Worm (Caenorhabditis elegans) whole organism, young adult: ENCODE measurements around the gene srx-32.

Source experiments
- D2030.7 ChIP-seq: fragments of 200-800 bp; sonication (Bioruptor generic); IDR thresholded peaks from 2 replicates; pipeline ENCODE4 v1.3.6; 2022; ENCODE audit warnings: missing genetic modification reagents, missing genetic modification characterization, missing compliant biosample characterization
- F23B12.7 ChIP-seq: sonication (generic microtip); optimal IDR thresholded peaks from 2 replicates; lab custom pipeline; 2017; ENCODE audit warnings: missing genetic modification characterization, mild to moderate bottlenecking, missing compliant biosample characterization, antibody characterized with exemption, moderate library complexity; ENCODE audit not compliant: insufficient read depth
- K12H6.12 ChIP-seq: fragments of 200-800 bp; sonication (Bioruptor generic); optimal IDR thresholded peaks from 2 replicates; lab custom pipeline; 2018; ENCODE audit warnings: mild to moderate bottlenecking, missing genetic modification characterization, missing compliant biosample characterization
- T26A5.8 ChIP-seq: sonication (generic microtip); optimal IDR thresholded peaks from 2 replicates; lab custom pipeline; 2016; ENCODE audit warnings: missing genetic modification characterization, missing compliant biosample characterization
- Y53F4B.3 ChIP-seq: fragments of 200-800 bp; sonication (Bioruptor generic); IDR thresholded peaks from 2 replicates; pipeline ENCODE4 v1.3.6; 2022; ENCODE audit warnings: missing genetic modification reagents, missing genetic modification characterization, missing compliant biosample characterization
- Y53G8AR.9 ChIP-seq: fragments of 200-800 bp; sonication (Bioruptor generic); conservative IDR thresholded peaks from 2 replicates; pipeline ENCODE4 v1.3.6; 2022; ENCODE audit warnings: missing genetic modification reagents, missing genetic modification characterization, missing compliant biosample characterization
- Y56A3A.18 ChIP-seq: fragments of 200-800 bp; sonication (Bioruptor generic); IDR thresholded peaks from 2 replicates; pipeline ENCODE4 v1.3.6; 2022; ENCODE audit warnings: missing genetic modification reagents, missing genetic modification characterization, missing compliant biosample characterization
- Y95B8A.8 ChIP-seq: fragments of 200-800 bp; sonication (Bioruptor generic); IDR thresholded peaks from 2 replicates; pipeline ENCODE4 v1.3.6; 2022; ENCODE audit warnings: missing genetic modification reagents, missing genetic modification characterization, missing compliant biosample characterization
- ZK185.1 ChIP-seq: sonication (generic microtip); optimal IDR thresholded peaks from 2 replicates; lab custom pipeline; 2016; ENCODE audit warnings: mild to moderate bottlenecking, missing genetic modification characterization, missing compliant biosample characterization; ENCODE audit not compliant: poor library complexity, severe bottlenecking
- akir-1 ChIP-seq: fragments of 200-800 bp; sonication (Bioruptor generic); optimal IDR thresholded peaks from 2 replicates; lab custom pipeline; 2018; ENCODE audit warnings: mild to moderate bottlenecking, missing genetic modification characterization, moderate library complexity, missing compliant biosample characterization
- ama-1 ChIP-seq, 3 experiments: fragments of 150-350 bp in 1 of 3; sonication (generic microtip) in 2 of 3; optimal IDR thresholded peaks; 2 replicates each; lab custom pipeline; 2014 to 2018; ENCODE audit warnings: missing biosample characterization in 2 of 3, missing genetic modification characterization in 2 of 3, missing genetic modification reagents in 2 of 3
- attf-5 ChIP-seq: fragments of 200-800 bp; sonication (Bioruptor generic); optimal IDR thresholded peaks from 2 replicates; lab custom pipeline; 2018; ENCODE audit warnings: mild to moderate bottlenecking, missing genetic modification characterization, missing compliant biosample characterization
- ccch-3 ChIP-seq: fragments of 200-800 bp; sonication (Bioruptor generic); optimal IDR thresholded peaks from 2 replicates; lab custom pipeline; 2018; ENCODE audit warnings: mild to moderate bottlenecking, missing genetic modification characterization, missing compliant biosample characterization
- cebp-2 ChIP-seq: fragments of 200-800 bp; sonication (Bioruptor generic); IDR thresholded peaks from 2 replicates; pipeline ENCODE4 v1.3.6; 2022; ENCODE audit warnings: missing genetic modification characterization, missing compliant biosample characterization
- ceh-27 ChIP-seq: fragments of 200-800 bp; sonication (Bioruptor generic); optimal IDR thresholded peaks from 2 replicates; lab custom pipeline; 2018; ENCODE audit warnings: mild to moderate bottlenecking, missing genetic modification characterization, moderate library complexity, missing compliant biosample characterization
- ceh-91 ChIP-seq: fragments of 200-800 bp; sonication (Bioruptor generic); IDR thresholded peaks from 2 replicates; pipeline ENCODE4 v1.3.6; 2022; ENCODE audit warnings: missing genetic modification reagents, missing genetic modification characterization, missing compliant biosample characterization
- dpl-1 ChIP-seq: fragments of 150-350 bp; optimal IDR thresholded peaks from 2 replicates; lab custom pipeline; 2014; ENCODE audit warnings: missing biosample characterization, missing genetic modification reagents, missing genetic modification characterization
- ekl-4 ChIP-seq: fragments of 200-800 bp; sonication (Bioruptor generic); IDR thresholded peaks from 2 replicates; pipeline ENCODE4 v1.3.6; 2022; ENCODE audit warnings: missing genetic modification reagents, missing genetic modification characterization, missing compliant biosample characterization
- ets-4 ChIP-seq: fragments of 200-800 bp; sonication (Bioruptor generic); optimal IDR thresholded peaks from 2 replicates; lab custom pipeline; 2018; ENCODE audit warnings: mild to moderate bottlenecking, missing genetic modification characterization, missing compliant biosample characterization
- fkh-3 ChIP-seq: sonication (generic microtip); optimal IDR thresholded peaks from 2 replicates; lab custom pipeline; 2016; ENCODE audit warnings: mild to moderate bottlenecking, missing genetic modification characterization, missing compliant biosample characterization
- gei-17 ChIP-seq: fragments of 200-800 bp; sonication (Bioruptor generic); optimal IDR thresholded peaks from 2 replicates; lab custom pipeline; 2018; ENCODE audit warnings: mild to moderate bottlenecking, missing genetic modification characterization, missing compliant biosample characterization
- him-1 ChIP-seq: sonication (generic microtip); optimal IDR thresholded peaks from 2 replicates; lab custom pipeline; 2016; ENCODE audit warnings: missing genotype, missing genetic modification reagents, missing genetic modification characterization, missing compliant biosample characterization
- hmg-1.2 ChIP-seq: fragments of 200-800 bp; sonication (Bioruptor generic); IDR thresholded peaks from 2 replicates; pipeline ENCODE4 v1.3.6; 2022; ENCODE audit warnings: missing genetic modification reagents, missing genetic modification characterization, missing compliant biosample characterization
- hmg-20 ChIP-seq: fragments of 200-800 bp; sonication (Bioruptor generic); IDR thresholded peaks from 2 replicates; pipeline ENCODE4 v1.3.6; 2022; ENCODE audit warnings: missing genetic modification reagents, missing genetic modification characterization, missing compliant biosample characterization
- hrde-1 ChIP-seq: sonication (generic microtip); optimal IDR thresholded peaks from 2 replicates; lab custom pipeline; 2016; ENCODE audit warnings: missing genetic modification characterization, mild to moderate bottlenecking, missing compliant biosample characterization, moderate library complexity, missing genotype, missing genetic modification reagents, borderline replicate concordance
- hsf-1 ChIP-seq: fragments of 200-800 bp; sonication (Bioruptor generic); IDR thresholded peaks from 2 replicates; pipeline ENCODE4 v1.3.6; 2022; ENCODE audit warnings: missing genetic modification reagents, missing genetic modification characterization, missing compliant biosample characterization
- lin-40 ChIP-seq: sonication (generic microtip); optimal IDR thresholded peaks from 2 replicates; lab custom pipeline; 2016; ENCODE audit warnings: missing genetic modification characterization, mild to moderate bottlenecking, missing compliant biosample characterization, missing genotype, missing genetic modification reagents
- lin-54 ChIP-seq: fragments of 200-800 bp; sonication (Bioruptor generic); optimal IDR thresholded peaks from 2 replicates; lab custom pipeline; 2018; ENCODE audit warnings: mild to moderate bottlenecking, missing genetic modification characterization, missing compliant biosample characterization
- lsl-1 ChIP-seq: fragments of 200-800 bp; sonication (Bioruptor generic); optimal IDR thresholded peaks from 2 replicates; lab custom pipeline; 2018; ENCODE audit warnings: mild to moderate bottlenecking, missing genetic modification characterization, moderate library complexity, missing compliant biosample characterization
- madf-3 ChIP-seq: fragments of 200-800 bp; sonication (Bioruptor generic); IDR thresholded peaks from 2 replicates; pipeline ENCODE4 v1.3.6; 2022; ENCODE audit warnings: missing genetic modification reagents, missing genetic modification characterization, missing compliant biosample characterization
- mcd-1 ChIP-seq: fragments of 200-800 bp; sonication (Bioruptor generic); IDR thresholded peaks from 2 replicates; pipeline ENCODE4 v1.3.6; 2022; ENCODE audit warnings: missing genetic modification reagents, missing genetic modification characterization, missing compliant biosample characterization
- mes-4 ChIP-seq: sonication (generic microtip); optimal IDR thresholded peaks from 2 replicates; lab custom pipeline; 2016; ENCODE audit warnings: missing genotype, missing genetic modification characterization, missing compliant biosample characterization
- mxl-1 ChIP-seq: sonication (generic microtip); optimal IDR thresholded peaks from 2 replicates; lab custom pipeline; 2016; ENCODE audit warnings: missing genetic modification characterization, missing compliant biosample characterization
- nhr-90 ChIP-seq: sonication (generic microtip); optimal IDR thresholded peaks from 2 replicates; lab custom pipeline; 2016; ENCODE audit warnings: missing genotype, mild to moderate bottlenecking, missing genetic modification characterization, missing compliant biosample characterization
- pbrm-1 ChIP-seq: fragments of 200-800 bp; sonication (Bioruptor generic); IDR thresholded peaks from 2 replicates; pipeline ENCODE4 v1.3.6; 2022; ENCODE audit warnings: missing genetic modification reagents, missing genetic modification characterization, missing compliant biosample characterization
- rec-8 ChIP-seq, 2 experiments: sonication (generic microtip); optimal IDR thresholded peaks; 2 replicates each; lab custom pipeline; 2016; ENCODE audit warnings: mild to moderate bottlenecking in 2 of 2, missing genetic modification characterization in 2 of 2, missing genetic modification reagents in 2 of 2, missing genotype in 2 of 2, missing biosample characterization in 1 of 2, missing compliant biosample characterization in 1 of 2, moderate library complexity in 1 of 2
- rpc-1 ChIP-seq, 2 experiments: fragments of 150-350 bp in 1 of 2; sonication (generic microtip) in 1 of 2; optimal IDR thresholded peaks; 2 replicates each; lab custom pipeline; 2014 to 2018; ENCODE audit warnings: missing biosample characterization in 1 of 2, missing genetic modification characterization in 1 of 2, missing genetic modification reagents in 1 of 2, missing genotype in 1 of 2
- somi-1 ChIP-seq: fragments of 200-800 bp; sonication (Bioruptor generic); optimal IDR thresholded peaks from 2 replicates; lab custom pipeline; 2018; ENCODE audit warnings: mild to moderate bottlenecking, missing genetic modification characterization, missing compliant biosample characterization
- tbx-9 ChIP-seq: sonication (generic microtip); optimal IDR thresholded peaks from 2 replicates; lab custom pipeline; 2016; ENCODE audit warnings: borderline replicate concordance, missing genetic modification characterization, inconsistent platforms, missing compliant biosample characterization
- zfh-2 ChIP-seq: fragments of 200-800 bp; sonication (Bioruptor generic); conservative IDR thresholded peaks from 2 replicates; pipeline ENCODE4 v1.3.6; 2022; ENCODE audit warnings: missing genetic modification reagents, missing genetic modification characterization, missing compliant biosample characterization
- ztf-18 ChIP-seq: sonication (generic microtip); optimal IDR thresholded peaks from 2 replicates; lab custom pipeline; 2016; ENCODE audit warnings: missing genotype, mild to moderate bottlenecking, missing genetic modification characterization, missing compliant biosample characterization
- ztf-26 ChIP-seq: sonication (generic microtip); optimal IDR thresholded peaks from 2 replicates; lab custom pipeline; 2017; ENCODE audit warnings: missing genetic modification characterization, missing compliant biosample characterization

srx-32 gene

ce11 chrV:774875-775359 is 45.6 kb downstream of the srx-32 start, which contains the start of gene srbc-58 (continued):
- no peak for TF ChIP-seq ceh-27 (GFP tag; lab: Kevin White, UChicago)
- TF ChIP-seq Y53G8AR.9 (GFP tag; lab: Robert Waterston, UW) = peak; percentile 69; the same call in 1 of the 2 replicates
- TF ChIP-seq ztf-26 = no peak
- TF ChIP-seq fkh-3 (tag; lab: Kevin White, UChicago) = no peak
- no peak for TF ChIP-seq cebp-2 (GFP tag; lab: Robert Waterston, UW)
- peak; percentile 78 for TF ChIP-seq ekl-4 (GFP tag; lab: Robert Waterston, UW)
- TF ChIP-seq ZK185.1 (tag; lab: Kevin White, UChicago) = no peak
- TF ChIP-seq rpc-1 (optimal IDR thresholded peaks at IDR 0.05; lab: Kevin White, UChicago) = no peak
- no peak for TF ChIP-seq rpc-1 (tag; optimal IDR thresholded peaks at IDR 0.05; lab: Kevin White, UChicago)
- TF ChIP-seq ama-1 (optimal IDR thresholded peaks at IDR 0.05; lab: Kevin White, UChicago) = no peak
- TF ChIP-seq ama-1 (GFP tag; optimal IDR thresholded peaks at IDR 0.05; lab: Kevin White, UChicago) = peak in 1 of 2 experiments; percentile 52
- peak; percentile 2 for TF ChIP-seq T26A5.8 (tag; lab: Kevin White, UChicago)
- TF ChIP-seq lsl-1 (GFP tag; lab: Kevin White, UChicago) = peak; percentile 27
- TF ChIP-seq Y56A3A.18 (GFP tag; lab: Robert Waterston, UW) = no peak
- peak; percentile 52 for TF ChIP-seq dpl-1 (GFP tag; lab: Kevin White, UChicago)
- TF ChIP-seq K12H6.12 (tag; lab: Kevin White, UChicago) = no peak

- TF ChIP-seq madf-3 (no peak), zfh-2 (GFP tag; lab: Robert Waterston, UW) (peak; percentile 60), ceh-91 (no peak)
These were observed 46.2 kb downstream of the srx-32 start for ce11 chrV:774341-774740.

ce11 chrV:773256-773655 is 47.3 kb downstream of the srx-32 start, which contains the start of gene sti-1:
Gene sti-1, plus strand, starts transcription at chrV:773518.
- TF ChIP-seq ccch-3 (GFP tag; lab: Kevin White, UChicago) (no peak), lin-54 (GFP tag; lab: Kevin White, UChicago) (peak; percentile 94), gei-17 (GFP tag; lab: Kevin White, UChicago) (no peak), lsl-1 (GFP tag; lab: Kevin White, UChicago) (peak; percentile 38), ekl-4 (GFP tag; lab: Robert Waterston, UW) (peak; percentile 67; the same call in 1 of the 2 replicates), nhr-90 (tag; lab: Kevin White, UChicago) (no peak), ztf-18 (tag; lab: Kevin White, UChicago) (no peak), ztf-26 (peak; percentile 10), rec-8 (tag; optimal IDR thresholded peaks at IDR 0.05; lab: Kevin White, UChicago) (no peak), mes-4 (tag; lab: Kevin White, UChicago) (no peak), rpc-1 (optimal IDR thresholded peaks at IDR 0.05; lab: Kevin White, UChicago) (peak; percentile 42), rpc-1 (tag; optimal IDR thresholded peaks at IDR 0.05; lab: Kevin White, UChicago) (no peak), cebp-2 (GFP tag; lab: Robert Waterston, UW) (no peak), Y95B8A.8 (no peak), dpl-1 (GFP tag; lab: Kevin White, UChicago) (peak; percentile 80), Y53F4B.3 (no peak), somi-1 (no peak), hsf-1 (GFP tag; lab: Robert Waterston, UW) (peak; percentile 98), hmg-1.2 (GFP tag; lab: Robert Waterston, UW) (peak; percentile 99), mcd-1 (peak; percentile 98), ceh-91 (peak; percentile 47), akir-1 (GFP tag; lab: Kevin White, UChicago) (no peak), mxl-1 (tag; lab: Kevin White, UChicago) (no peak), lin-40 (peak; percentile 78), F23B12.7 (peak; percentile 30), zfh-2 (GFP tag; lab: Robert Waterston, UW) (no peak), him-1 (tag; lab: Kevin White, UChicago) (peak; percentile 24), D2030.7 (peak; percentile 85), tbx-9 (tag; lab: Kevin White, UChicago) (no peak), hmg-20 (GFP tag; lab: Robert Waterston, UW) (0 out of 2 replicates have a peak, but pooled peaks have one; percentile 7), attf-5 (GFP tag; lab: Kevin White, UChicago) (no peak), pbrm-1 (GFP tag; lab: Robert Waterston, UW) (peak; percentile 84), hrde-1 (tag; lab: Kevin White, UChicago) (no peak), ZK185.1 (tag; lab: Kevin White, UChicago) (peak; percentile 7), ets-4 (GFP tag; lab: Kevin White, UChicago) (no peak)
